Worm (Caenorhabditis elegans): ENCODE results near the gene F13H8.12.

The F13H8.12 gene

DNA sequence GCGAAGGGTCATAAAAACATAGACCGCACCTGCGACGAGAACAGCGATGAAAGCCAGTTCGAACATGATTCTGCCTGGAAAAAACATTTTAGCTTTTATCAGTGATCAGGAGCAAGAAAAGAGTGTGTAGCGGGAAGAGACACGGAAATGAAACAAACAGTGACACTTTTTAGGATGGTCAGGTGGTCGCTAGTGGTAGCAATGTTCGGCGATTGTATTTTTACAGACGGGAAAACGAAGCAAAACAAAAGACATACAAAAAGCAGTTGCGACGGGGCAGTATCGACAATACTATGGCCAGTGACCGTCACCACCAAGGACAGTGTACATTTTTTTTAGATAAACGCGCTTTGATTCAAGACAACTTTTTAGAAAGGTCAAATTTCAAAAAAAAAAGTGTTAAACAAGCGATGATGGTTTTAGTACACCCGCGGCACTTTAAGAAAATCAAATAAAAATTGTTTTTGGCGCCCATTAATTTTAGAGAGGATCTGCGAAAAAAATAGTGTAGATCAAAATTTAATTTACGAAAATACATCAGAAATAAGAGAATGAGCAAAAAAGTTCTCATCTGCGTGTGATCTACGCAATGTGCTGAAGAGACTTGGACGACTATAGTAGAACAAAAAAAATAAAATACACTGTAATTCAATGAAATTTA is 26.8 kb upstream of the F13H8.12 start, which contains the start of gene T24H7.9 (continued):
- TF ChIP-seq sea-2 (GFP tag; IDR thresholded peaks at IDR 0.05): no peak
- no peak for TF ChIP-seq B0261.1 (tag; optimal IDR thresholded peaks at IDR 0.05)
- TF ChIP-seq lin-40 (tag; optimal IDR thresholded peaks at IDR 0.05): no peak
- TF ChIP-seq somi-1 (GFP tag; optimal IDR thresholded peaks at IDR 0.05): no peak
- no peak for TF ChIP-seq tbp1 (GFP tag; optimal IDR thresholded peaks at IDR 0.05)
- no peak for TF ChIP-seq egl-18 (GFP tag; IDR thresholded peaks at IDR 0.05)
- no peak for TF ChIP-seq T07F8.4 (tag; optimal IDR thresholded peaks at IDR 0.05)
- TF ChIP-seq nhr-27 (tag; optimal IDR thresholded peaks at IDR 0.05): no peak
- no peak for TF ChIP-seq hrde-1 (tag; optimal IDR thresholded peaks at IDR 0.05; ENCODE audit: borderline replicate concordance)
- TF ChIP-seq gei-17 (GFP tag; optimal IDR thresholded peaks at IDR 0.05): no peak
- no peak for TF ChIP-seq lin-35 (GFP tag; optimal IDR thresholded peaks at IDR 0.05)
- no peak for TF ChIP-seq ekl-4 (GFP tag; IDR thresholded peaks at IDR 0.05)
- TF ChIP-seq C17E4.6 (GFP tag; IDR thresholded peaks at IDR 0.05): no peak
- TF ChIP-seq tbx-9 (tag; optimal IDR thresholded peaks at IDR 0.05; ENCODE audit: borderline replicate concordance): no peak
- TF ChIP-seq dpl-1 (GFP tag; optimal IDR thresholded peaks at IDR 0.05): peak; percentile 35
- TF ChIP-seq efl-1 (GFP tag; optimal IDR thresholded peaks at IDR 0.05): peak; percentile 74
- no peak for TF ChIP-seq ztf-3 (GFP tag; optimal IDR thresholded peaks at IDR 0.05)
- no peak for TF ChIP-seq F22D6.2 (tag; optimal IDR thresholded peaks at IDR 0.05)
- no peak for TF ChIP-seq hlh-26 (GFP tag; conservative IDR thresholded peaks at IDR 0.05)
- peak; percentile 26 for TF ChIP-seq attf-5 (GFP tag; optimal IDR thresholded peaks at IDR 0.05)
- no peak for TF ChIP-seq madf-3 (GFP tag; IDR thresholded peaks at IDR 0.05)
- no peak for TF ChIP-seq let-607 (tag; optimal IDR thresholded peaks at IDR 0.05)
- TF ChIP-seq rec-8 (tag; optimal IDR thresholded peaks at IDR 0.05): no peak
- no peak for TF ChIP-seq Y56A3A.18 (GFP tag; IDR thresholded peaks at IDR 0.05)
- TF ChIP-seq F33H1.4 (GFP tag; IDR thresholded peaks at IDR 0.05): peak; percentile 26; the same call in 1 of the 2 replicates
- TF ChIP-seq F37B4.10 (GFP tag; IDR thresholded peaks at IDR 0.05): no peak
- no peak for TF ChIP-seq lir-1 (GFP tag; conservative IDR thresholded peaks at IDR 0.05)
- TF ChIP-seq B0035.1 (tag; optimal IDR thresholded peaks at IDR 0.05): no peak
- TF ChIP-seq ets-4 (GFP tag; optimal IDR thresholded peaks at IDR 0.05): no peak
- TF ChIP-seq pha-4 (tag; optimal IDR thresholded peaks at IDR 0.05): no peak
- no peak for TF ChIP-seq B0019.2 (GFP tag; conservative IDR thresholded peaks at IDR 0.05)
- TF ChIP-seq lag-1 (GFP tag; IDR thresholded peaks at IDR 0.05): no peak
- no peak for TF ChIP-seq ztf-28 (GFP tag; IDR thresholded peaks at IDR 0.05)
- no peak for TF ChIP-seq zfh-2 (GFP tag; conservative IDR thresholded peaks at IDR 0.05)
- 0 out of 2 replicates have a peak, but pooled peaks have one; percentile 29 for TF ChIP-seq B0336.3 (GFP tag; IDR thresholded peaks at IDR 0.05)
- no peak for TF ChIP-seq ccch-3 (GFP tag; optimal IDR thresholded peaks at IDR 0.05)
- peak; percentile 32 for TF ChIP-seq F23B12.7 (tag; optimal IDR thresholded peaks at IDR 0.05; ENCODE audit: insufficient read depth)
- TF ChIP-seq lin-54 (GFP tag; optimal IDR thresholded peaks at IDR 0.05): no peak
- no peak for TF ChIP-seq bed-2 (GFP tag; IDR thresholded peaks at IDR 0.05)
- TF ChIP-seq egl-44 (GFP tag; IDR thresholded peaks at IDR 0.05): no peak
- TF ChIP-seq snpc-3.4 (tag; optimal IDR thresholded peaks at IDR 0.05): no peak
- peak; percentile 24 for TF ChIP-seq lsl-1 (GFP tag; optimal IDR thresholded peaks at IDR 0.05)
